Worm (Caenorhabditis elegans) whole organism, mixed stage, embryonic: ENCODE results near the gene glb-3.

ENCODE experiments used
- M03D4.4 ChIP-seq: sonication (generic microtip); optimal IDR thresholded peaks from 2 replicates; lab custom pipeline; 2017; ENCODE audit warnings: mild to moderate bottlenecking, missing genetic modification characterization, missing compliant biosample characterization
- bed-3 ChIP-seq: fragments of 200-800 bp; sonication (Bioruptor generic); optimal IDR thresholded peaks from 3 replicates; lab custom pipeline; 2018; ENCODE audit warnings: mild to moderate bottlenecking, missing genetic modification characterization, moderate library complexity, missing compliant biosample characterization
- blmp-1 ChIP-seq: fragments of 150-350 bp; optimal IDR thresholded peaks from 2 replicates; lab custom pipeline; 2014; ENCODE audit warnings: missing biosample characterization, missing genetic modification characterization
- ceh-39 ChIP-seq: fragments of 150-350 bp; optimal IDR thresholded peaks from 2 replicates; lab custom pipeline; 2014; ENCODE audit warnings: missing biosample characterization, missing genetic modification characterization
- ceh-43 ChIP-seq: fragments of 200-800 bp; sonication (Bioruptor generic); optimal IDR thresholded peaks from 2 replicates; lab custom pipeline; 2018; ENCODE audit warnings: mild to moderate bottlenecking, missing genetic modification characterization, moderate library complexity, missing compliant biosample characterization
- ceh-83 ChIP-seq: fragments of 200-800 bp; sonication (Bioruptor generic); optimal IDR thresholded peaks from 2 replicates; lab custom pipeline; 2018; ENCODE audit warnings: mild to moderate bottlenecking, missing genetic modification characterization, missing compliant biosample characterization
- ces-1 ChIP-seq: fragments of 150-350 bp; optimal IDR thresholded peaks from 2 replicates; lab custom pipeline; 2014; ENCODE audit warnings: missing biosample characterization, missing genetic modification reagents, missing genetic modification characterization
- cnd-1 ChIP-seq: fragments of 200-800 bp; sonication (Bioruptor generic); optimal IDR thresholded peaks from 2 replicates; lab custom pipeline; 2018; ENCODE audit warnings: mild to moderate bottlenecking, missing genetic modification characterization, missing compliant biosample characterization
- drap-1 ChIP-seq: fragments of 200-800 bp; sonication (Bioruptor generic); optimal IDR thresholded peaks from 3 replicates; lab custom pipeline; 2018; ENCODE audit warnings: mild to moderate bottlenecking, missing genetic modification characterization, missing compliant biosample characterization
- elt-1 ChIP-seq: sonication (generic microtip); optimal IDR thresholded peaks from 2 replicates; lab custom pipeline; 2017; ENCODE audit warnings: missing genetic modification characterization, mild to moderate bottlenecking, missing compliant biosample characterization, antibody characterized with exemption, moderate library complexity, borderline replicate concordance; ENCODE audit not compliant: insufficient read depth
- elt-3 ChIP-seq: fragments of 150-350 bp; optimal IDR thresholded peaks from 2 replicates; lab custom pipeline; 2014; ENCODE audit warnings: missing biosample characterization, missing genetic modification characterization
- flh-1 ChIP-seq: fragments of 200-800 bp; sonication (Bioruptor generic); optimal IDR thresholded peaks from 2 replicates; lab custom pipeline; 2018; ENCODE audit warnings: mild to moderate bottlenecking, missing genetic modification characterization, moderate library complexity, missing compliant biosample characterization
- ham-2 ChIP-seq: fragments of 200-800 bp; sonication (Bioruptor generic); optimal IDR thresholded peaks from 2 replicates; lab custom pipeline; 2018; ENCODE audit warnings: mild to moderate bottlenecking, missing genetic modification characterization, missing compliant biosample characterization
- hlh-1 ChIP-seq: fragments of 150-350 bp; optimal IDR thresholded peaks from 2 replicates; lab custom pipeline; 2014; ENCODE audit warnings: missing biosample characterization, missing genetic modification reagents, missing genetic modification characterization
- lin-13 ChIP-seq: fragments of 150-350 bp; optimal IDR thresholded peaks from 2 replicates; lab custom pipeline; 2014; ENCODE audit warnings: missing biosample characterization, missing genetic modification characterization
- mab-5 ChIP-seq: fragments of 150-350 bp; optimal IDR thresholded peaks from 2 replicates; lab custom pipeline; 2014; ENCODE audit warnings: missing biosample characterization, missing genetic modification characterization
- mep-1 ChIP-seq: fragments of 150-350 bp; optimal IDR thresholded peaks from 2 replicates; lab custom pipeline; 2017; ENCODE audit warnings: missing biosample characterization, missing genetic modification reagents, missing genetic modification characterization, inconsistent platforms
- mls-2 ChIP-seq: sonication (generic microtip); optimal IDR thresholded peaks from 2 replicates; lab custom pipeline; 2016; ENCODE audit warnings: mild to moderate bottlenecking, missing genetic modification characterization, moderate library complexity, missing compliant biosample characterization
- nhr-12 ChIP-seq: fragments of 150-350 bp; optimal IDR thresholded peaks from 2 replicates; lab custom pipeline; 2014; ENCODE audit warnings: missing biosample characterization, missing genetic modification characterization
- nhr-2 ChIP-seq: fragments of 150-350 bp; optimal IDR thresholded peaks from 2 replicates; lab custom pipeline; 2014; ENCODE audit warnings: missing biosample characterization, missing genetic modification characterization
- nhr-237 ChIP-seq: fragments of 150-350 bp; optimal IDR thresholded peaks from 2 replicates; lab custom pipeline; 2014; ENCODE audit warnings: missing biosample characterization, missing genetic modification characterization
- nhr-28 ChIP-seq: fragments of 150-350 bp; optimal IDR thresholded peaks from 2 replicates; lab custom pipeline; 2014; ENCODE audit warnings: missing biosample characterization, missing genetic modification characterization
- nhr-76 ChIP-seq: sonication (generic microtip); optimal IDR thresholded peaks from 2 replicates; lab custom pipeline; 2017; ENCODE audit warnings: missing biosample characterization, missing genetic modification characterization
- pha-4 ChIP-seq: fragments of 150-350 bp; optimal IDR thresholded peaks from 2 replicates; lab custom pipeline; 2018; ENCODE audit warnings: missing biosample characterization, missing genetic modification reagents, missing genetic modification characterization
- sptf-1 ChIP-seq: sonication (generic microtip); optimal IDR thresholded peaks from 2 replicates; lab custom pipeline; 2017; ENCODE audit warnings: mild to moderate bottlenecking, missing genetic modification characterization, moderate library complexity, missing compliant biosample characterization
- tbx-8 ChIP-seq: fragments of 200-800 bp; sonication (Bioruptor generic); optimal IDR thresholded peaks from 2 replicates; lab custom pipeline; 2018; ENCODE audit warnings: mild to moderate bottlenecking, missing genetic modification characterization, moderate library complexity, missing compliant biosample characterization
- unc-120 ChIP-seq: sonication (generic microtip); optimal IDR thresholded peaks from 2 replicates; lab custom pipeline; 2017; ENCODE audit warnings: missing genetic modification characterization, missing compliant biosample characterization; ENCODE audit not compliant: poor library complexity, severe bottlenecking
- unc-39 ChIP-seq: fragments of 150-350 bp; optimal IDR thresholded peaks from 2 replicates; lab custom pipeline; 2014; ENCODE audit warnings: missing biosample characterization, missing genetic modification characterization
- zip-8 ChIP-seq: fragments of 150-350 bp; optimal IDR thresholded peaks from 2 replicates; lab custom pipeline; 2014; ENCODE audit warnings: missing biosample characterization, missing genetic modification characterization
- ztf-11 ChIP-seq: fragments of 150-350 bp; optimal IDR thresholded peaks from 2 replicates; lab custom pipeline; 2014; ENCODE audit warnings: missing biosample characterization, missing genetic modification characterization

glb-3 gene

DNA sequence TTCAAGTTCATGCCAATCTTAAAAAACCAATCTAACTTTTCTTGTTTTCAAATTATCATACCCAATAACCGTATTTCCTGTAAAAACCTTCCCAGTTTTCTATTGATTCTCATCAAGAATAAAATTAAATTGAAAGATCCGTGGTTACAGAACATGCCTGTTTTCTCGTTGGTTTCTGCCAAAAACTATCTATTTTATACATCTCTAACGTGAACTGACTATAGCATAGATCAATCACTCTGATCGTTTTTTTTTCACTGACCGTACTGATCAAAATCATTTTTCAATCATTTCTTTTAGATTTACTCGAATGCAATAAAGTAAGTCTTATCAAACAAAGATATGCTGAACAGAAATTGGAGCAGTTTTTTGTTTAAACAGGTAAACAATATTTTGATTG, 9.5 kb upstream of the glb-3 start, which contains the start of gene C06H2.2:
TSS of gene C06H2.2 (plus strand) at position 301 of the 400 bp plus-strand sequence.
- no peak for TF ChIP-seq elt-3 (tag; lab: Kevin White, UChicago)
- TF ChIP-seq flh-1 (GFP tag; lab: Kevin White, UChicago): no peak
- no peak for TF ChIP-seq nhr-76 (tag; lab: Kevin White, UChicago)
- TF ChIP-seq drap-1 (GFP tag; lab: Kevin White, UChicago): no peak

ce11 chrV:11127197-11127596, 7.2 kb upstream of the glb-3 start, which contains the start of gene jmjd-5:
TSS of gene jmjd-5 (plus strand) at chrV:11127497.
- no peak for TF ChIP-seq elt-3 (tag; lab: Kevin White, UChicago)
- no peak for TF ChIP-seq drap-1 (GFP tag; lab: Kevin White, UChicago)
- no peak for TF ChIP-seq bed-3 (GFP tag; lab: Kevin White, UChicago)
- no peak for TF ChIP-seq ceh-43 (GFP tag; lab: Kevin White, UChicago)
- no peak for TF ChIP-seq tbx-8 (GFP tag; lab: Kevin White, UChicago)
- TF ChIP-seq zip-8 (tag; lab: Kevin White, UChicago): no peak
- no peak for TF ChIP-seq ztf-11 (tag; lab: Kevin White, UChicago)
- TF ChIP-seq nhr-28 (tag; lab: Kevin White, UChicago): no peak
- no peak for TF ChIP-seq ham-2 (GFP tag; lab: Kevin White, UChicago)
- TF ChIP-seq mab-5 (tag; lab: Kevin White, UChicago): no peak
- no peak for TF ChIP-seq nhr-12 (tag; lab: Kevin White, UChicago)
- TF ChIP-seq blmp-1: no peak
- TF ChIP-seq nhr-76 (tag; lab: Kevin White, UChicago): no peak
- no peak for TF ChIP-seq elt-1 (tag; lab: Kevin White, UChicago)
- no peak for TF ChIP-seq ceh-39 (tag; lab: Kevin White, UChicago)
- TF ChIP-seq lin-13 (tag; lab: Kevin White, UChicago): no peak
- no peak for TF ChIP-seq nhr-237 (tag; lab: Kevin White, UChicago)
- TF ChIP-seq mls-2: no peak
- TF ChIP-seq sptf-1 (tag; lab: Kevin White, UChicago): no peak

- TF ChIP-seq nhr-2 (tag; lab: Kevin White, UChicago): no peak
- TF ChIP-seq unc-120: no peak
- TF ChIP-seq nhr-76 (tag; lab: Kevin White, UChicago): no peak
- no peak for TF ChIP-seq lin-13 (tag; lab: Kevin White, UChicago)
- no peak for TF ChIP-seq hlh-1
- no peak for TF ChIP-seq pha-4 (tag; lab: Kevin White, UChicago)
- no peak for TF ChIP-seq ceh-39 (tag; lab: Kevin White, UChicago)
- TF ChIP-seq cnd-1: no peak
- no peak for TF ChIP-seq ceh-83 (GFP tag; lab: Kevin White, UChicago)
- TF ChIP-seq unc-39: no peak
- no peak for TF ChIP-seq flh-1 (GFP tag; lab: Kevin White, UChicago)
These were observed 2.6 kb upstream of the glb-3 start for ce11 chrV:11131801-11132200.

DNA sequence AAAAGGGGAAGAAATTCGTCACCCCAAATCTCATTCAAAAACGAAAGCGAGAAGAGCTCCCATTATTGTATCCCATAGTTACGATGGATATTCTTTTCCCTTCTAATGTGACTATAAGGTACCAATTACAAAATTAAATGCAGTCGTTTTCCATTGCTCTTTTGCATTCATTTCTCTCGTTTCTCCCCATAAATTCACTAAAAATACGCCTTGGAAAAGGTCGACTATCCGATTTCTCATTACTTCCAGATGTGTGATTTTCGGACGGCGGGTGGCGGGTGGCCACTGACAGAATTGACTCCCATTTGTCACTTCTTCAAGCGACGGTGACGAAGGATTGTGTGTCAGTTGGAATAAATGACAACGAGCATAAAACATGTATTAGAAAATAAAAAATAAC, 880 bp upstream of the glb-3 start:
- no peak for TF ChIP-seq flh-1 (GFP tag; lab: Kevin White, UChicago)
- no peak for TF ChIP-seq mls-2
- TF ChIP-seq tbx-8 (GFP tag; lab: Kevin White, UChicago): no peak
- TF ChIP-seq unc-39: no peak
- no peak for TF ChIP-seq nhr-76 (tag; lab: Kevin White, UChicago)
- no peak for TF ChIP-seq pha-4 (tag; lab: Kevin White, UChicago)
- no peak for TF ChIP-seq M03D4.4 (tag; lab: Kevin White, UChicago)

DNA sequence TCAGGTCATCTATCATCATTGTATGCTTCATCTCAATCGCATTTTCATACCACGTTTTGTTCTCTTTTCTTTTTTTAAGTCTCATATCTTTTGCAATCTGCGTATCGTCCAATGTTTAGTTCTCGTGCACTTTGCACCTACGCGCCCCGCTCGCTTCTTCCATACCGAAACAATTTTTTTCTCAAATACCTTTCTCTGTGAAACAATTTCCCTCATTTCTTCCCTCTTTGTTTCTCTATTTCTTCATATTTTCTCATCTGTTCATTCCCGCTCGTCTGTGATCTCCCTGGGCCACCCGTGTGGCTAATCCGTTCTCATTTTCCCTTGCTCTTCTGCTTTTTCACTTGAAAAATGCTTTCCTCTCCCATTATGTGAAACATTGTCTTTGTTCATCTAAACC, 5.9 kb downstream of the glb-3 start:
- TF ChIP-seq unc-120 (peak; percentile 65), hlh-1 (peak; percentile 3), M03D4.4 (tag; lab: Kevin White, UChicago) (no peak)

ce11 chrV:11141179-11141578, 6.8 kb downstream of the glb-3 start, which contains the start of gene folt-1:
TSS of gene folt-1 (plus strand) at chrV:11141479.
- no peak for TF ChIP-seq ceh-43 (GFP tag; lab: Kevin White, UChicago)
- TF ChIP-seq mep-1 (tag; lab: Kevin White, UChicago): no peak
- no peak for TF ChIP-seq ces-1 (GFP tag; lab: Kevin White, UChicago)
- TF ChIP-seq drap-1 (GFP tag; lab: Kevin White, UChicago): no peak
- TF ChIP-seq blmp-1: no peak
- TF ChIP-seq elt-1 (tag; lab: Kevin White, UChicago): no peak
- no peak for TF ChIP-seq pha-4 (tag; lab: Kevin White, UChicago)
- TF ChIP-seq nhr-76 (tag; lab: Kevin White, UChicago): no peak
- TF ChIP-seq, all 35 proteins: peak for 0
